Worm (Caenorhabditis elegans) whole organism, L4 larva: ENCODE measurements around the gene F32H5.3.

ENCODE experiments used
- ama-1 ChIP-seq: fragments of 150-350 bp; optimal IDR thresholded peaks from 2 replicates; lab custom pipeline; 2014; ENCODE audit warnings: inconsistent platforms, mixed read lengths
- ces-1 ChIP-seq: fragments of 150-350 bp; sonication (generic microtip); optimal IDR thresholded peaks from 4 replicates; lab custom pipeline; 2014; ENCODE audit warnings: missing biosample characterization, missing genetic modification reagents, missing genetic modification characterization
- egl-27 ChIP-seq: sonication (generic microtip); optimal IDR thresholded peaks from 3 replicates; lab custom pipeline; 2017; ENCODE audit warnings: missing biosample characterization, missing genetic modification reagents, missing genetic modification characterization
- fkh-10 ChIP-seq: fragments of 150-350 bp; optimal IDR thresholded peaks from 2 replicates; lab custom pipeline; 2014; ENCODE audit warnings: missing biosample characterization, missing genetic modification reagents, missing genetic modification characterization
- lin-29 ChIP-seq: fragments of 200-800 bp; sonication (Bioruptor generic); IDR thresholded peaks from 2 replicates; pipeline ENCODE4 v1.3.6; 2022; ENCODE audit warnings: missing genetic modification reagents, missing genetic modification characterization, missing compliant biosample characterization
- lsy-2 ChIP-seq, 2 experiments: fragments of 150-350 bp in 1 of 2; sonication (generic microtip) in 1 of 2; optimal IDR thresholded peaks; 2 replicates each; lab custom pipeline; 2014 to 2017; ENCODE audit warnings: missing biosample characterization in 2 of 2, missing genetic modification characterization in 2 of 2
- nhr-11 ChIP-seq: fragments of 150-350 bp; optimal IDR thresholded peaks from 2 replicates; lab custom pipeline; 2014; ENCODE audit warnings: missing biosample characterization, missing genetic modification characterization
- nhr-237 ChIP-seq: sonication (generic microtip); optimal IDR thresholded peaks from 2 replicates; lab custom pipeline; 2017; ENCODE audit warnings: missing biosample characterization, missing genetic modification characterization
- nhr-25 ChIP-seq: sonication (generic microtip); optimal IDR thresholded peaks from 2 replicates; lab custom pipeline; 2017; ENCODE audit warnings: missing genetic modification characterization, mild to moderate bottlenecking, missing compliant biosample characterization, antibody characterized with exemption, moderate library complexity, borderline replicate concordance; ENCODE audit not compliant: insufficient read depth
- nhr-41 ChIP-seq: fragments of 200-800 bp; sonication (Bioruptor generic); IDR thresholded peaks from 2 replicates; pipeline ENCODE4 v1.3.6; 2022; ENCODE audit warnings: missing genetic modification reagents, missing genetic modification characterization, missing compliant biosample characterization
- nhr-76 ChIP-seq: fragments of 150-350 bp; optimal IDR thresholded peaks from 2 replicates; lab custom pipeline; 2014; ENCODE audit warnings: missing biosample characterization, missing genetic modification characterization

ce11 chrV:13352415-13352814, 6.7 kb upstream of the F32H5.3 start:
- TF ChIP-seq nhr-41 (GFP tag; lab: Robert Waterston, UW) (no peak), nhr-11 (tag; lab: Kevin White, UChicago) (no peak), ama-1 (lab: Kevin White, UChicago) (no peak), ces-1 (no peak), nhr-76 (tag; lab: Kevin White, UChicago) (no peak), nhr-237 (tag; lab: Kevin White, UChicago) (no peak), nhr-25 (tag; lab: Kevin White, UChicago) (no peak), lsy-2 (tag; optimal IDR thresholded peaks at IDR 0.05; lab: Kevin White, UChicago) (peak in 1 of 2 experiments; percentile 19), egl-27 (tag; lab: Kevin White, UChicago) (no peak), lin-29 (no peak), fkh-10 (no peak)
